Worm (Caenorhabditis elegans) whole organism, early embryonic: ENCODE results near the gene clec-233.

Source experiments
- B0310.2 ChIP-seq: sonication (generic microtip); optimal IDR thresholded peaks from 2 replicates; lab custom pipeline; 2016; ENCODE audit warnings: mild to moderate bottlenecking, missing genetic modification characterization, missing compliant biosample characterization
- ama-1 ChIP-seq: fragments of 150-350 bp; optimal IDR thresholded peaks from 2 replicates; lab custom pipeline; 2014
- ceh-36 ChIP-seq: sonication (generic microtip); optimal IDR thresholded peaks from 2 replicates; lab custom pipeline; 2016; ENCODE audit warnings: missing genetic modification characterization, inconsistent platforms, missing compliant biosample characterization
- sea-1 ChIP-seq: fragments of 200-800 bp; sonication (Bioruptor generic); conservative IDR thresholded peaks from 2 replicates; pipeline ENCODE4 v1.3.6; 2022; ENCODE audit warnings: missing genetic modification characterization, missing compliant biosample characterization

ce11 chrV:16235647-16236046 is 1.9 kb downstream of the clec-233 start, which contains the start of gene srh-98:
- no peak for TF ChIP-seq B0310.2 (tag; lab: Kevin White, UChicago)
- no peak for TF ChIP-seq ama-1
- TF ChIP-seq sea-1 (GFP tag; lab: Robert Waterston, UW) = no peak
- TF ChIP-seq ceh-36 (tag; lab: Kevin White, UChicago) = no peak
